Fruit fly (Drosophila melanogaster): ENCODE measurements around the gene Dop1R2.

Gene Dop1R2

dm6 chr3R:29659950-29660349 is at the start of gene Dop1R2:
Dop1R2 (minus strand) TSS chr3R:29659984.
- no peak for TF ChIP-seq Clk (GFP tag; optimal IDR thresholded peaks at IDR 0.05)
- TF ChIP-seq Hr96 (GFP tag; optimal IDR thresholded peaks at IDR 0.05): no peak
- no peak for TF ChIP-seq cnc (optimal IDR thresholded peaks at IDR 0.05)
- TF ChIP-seq bab1 (GFP tag; optimal IDR thresholded peaks at IDR 0.05): no peak
- TF ChIP-seq CG7045 (GFP tag; optimal IDR thresholded peaks at IDR 0.05): no peak
- no peak for TF ChIP-seq Crg-1 (GFP tag; optimal IDR thresholded peaks at IDR 0.05)
- no peak for TF ChIP-seq CG33017 (tag; optimal IDR thresholded peaks at IDR 0.05)
- no peak for TF ChIP-seq CG12768 (GFP tag; optimal IDR thresholded peaks at IDR 0.05)
- no peak for TF ChIP-seq tj (GFP tag; optimal IDR thresholded peaks at IDR 0.05)
- TF ChIP-seq Mnt (GFP tag; optimal IDR thresholded peaks at IDR 0.05): no peak
- no peak for TF ChIP-seq ovo (GFP tag; optimal IDR thresholded peaks at IDR 0.05)
- no peak for TF ChIP-seq kay (GFP tag; ENCODE audit: borderline replicate concordance)
- no peak for TF ChIP-seq cic (GFP tag; optimal IDR thresholded peaks at IDR 0.05)
- TF ChIP-seq CG5204 (GFP tag; optimal IDR thresholded peaks at IDR 0.05): no peak
- TF ChIP-seq CG1620 (GFP tag; optimal IDR thresholded peaks at IDR 0.05): no peak
- no peak for TF ChIP-seq CG14711 (tag; optimal IDR thresholded peaks at IDR 0.05)

dm6 chr3R:29708322-29708721 is 48.5 kb upstream of the Dop1R2 start:
- TF ChIP-seq kay (GFP tag; ENCODE audit: borderline replicate concordance) (no peak), ovo (GFP tag; optimal IDR thresholded peaks at IDR 0.05) (no peak), Crg-1 (GFP tag; optimal IDR thresholded peaks at IDR 0.05) (no peak), pad (GFP tag; optimal IDR thresholded peaks at IDR 0.05) (no peak), Hr96 (GFP tag; optimal IDR thresholded peaks at IDR 0.05) (no peak), CG7101 (tag; optimal IDR thresholded peaks at IDR 0.05) (no peak), CG7045 (GFP tag; optimal IDR thresholded peaks at IDR 0.05) (no peak), CG11617 (GFP tag; optimal IDR thresholded peaks at IDR 0.05) (no peak), cic (GFP tag; optimal IDR thresholded peaks at IDR 0.05) (no peak), CG12768 (GFP tag; optimal IDR thresholded peaks at IDR 0.05) (no peak), CG5204 (GFP tag; optimal IDR thresholded peaks at IDR 0.05) (no peak), CG33017 (tag; optimal IDR thresholded peaks at IDR 0.05) (no peak), Clk (GFP tag; optimal IDR thresholded peaks at IDR 0.05) (no peak)

- TF ChIP-seq cnc (optimal IDR thresholded peaks at IDR 0.05) (no peak), Mnt (GFP tag; optimal IDR thresholded peaks at IDR 0.05) (no peak), kay (GFP tag; ENCODE audit: borderline replicate concordance) (no peak), tj (GFP tag; optimal IDR thresholded peaks at IDR 0.05) (no peak), bab1 (GFP tag; optimal IDR thresholded peaks at IDR 0.05) (no peak), ovo (GFP tag; optimal IDR thresholded peaks at IDR 0.05) (no peak), toe (GFP tag; optimal IDR thresholded peaks at IDR 0.05) (no peak), CG12768 (GFP tag; optimal IDR thresholded peaks at IDR 0.05) (no peak), CG5204 (GFP tag; optimal IDR thresholded peaks at IDR 0.05) (no peak), cic (GFP tag; optimal IDR thresholded peaks at IDR 0.05) (no peak), CG33017 (tag; optimal IDR thresholded peaks at IDR 0.05) (no peak), Clk (GFP tag; optimal IDR thresholded peaks at IDR 0.05) (no peak)
These were observed 47.5 kb upstream of the Dop1R2 start for dm6 chr3R:29707258-29707657.

dm6 chr3R:29705789-29706303 is 46.1 kb upstream of the Dop1R2 start:
- TF ChIP-seq bab1 (GFP tag; optimal IDR thresholded peaks at IDR 0.05): no peak
- no peak for TF ChIP-seq Crg-1 (GFP tag; optimal IDR thresholded peaks at IDR 0.05)
- TF ChIP-seq CG5204 (GFP tag; optimal IDR thresholded peaks at IDR 0.05): no peak
- no peak for TF ChIP-seq Clk (GFP tag; optimal IDR thresholded peaks at IDR 0.05)
- no peak for TF ChIP-seq CG33017 (tag; optimal IDR thresholded peaks at IDR 0.05)

- no peak for TF ChIP-seq Hr96 (GFP tag; optimal IDR thresholded peaks at IDR 0.05)
- no peak for TF ChIP-seq CG7045 (GFP tag; optimal IDR thresholded peaks at IDR 0.05)
- TF ChIP-seq Crg-1 (GFP tag; optimal IDR thresholded peaks at IDR 0.05): no peak
- no peak for TF ChIP-seq CG14711 (tag; optimal IDR thresholded peaks at IDR 0.05)
- no peak for TF ChIP-seq tj (GFP tag; optimal IDR thresholded peaks at IDR 0.05)
- no peak for TF ChIP-seq CG11617 (GFP tag; optimal IDR thresholded peaks at IDR 0.05)
- no peak for TF ChIP-seq kay (GFP tag; ENCODE audit: borderline replicate concordance)
- no peak for TF ChIP-seq cnc (optimal IDR thresholded peaks at IDR 0.05)
- no peak for TF ChIP-seq CG1620 (GFP tag; optimal IDR thresholded peaks at IDR 0.05)
- TF ChIP-seq pad (GFP tag; optimal IDR thresholded peaks at IDR 0.05): no peak
- TF ChIP-seq Clk (GFP tag; optimal IDR thresholded peaks at IDR 0.05): no peak
- TF ChIP-seq cic (GFP tag; optimal IDR thresholded peaks at IDR 0.05): no peak
These were observed 44.8 kb upstream of the Dop1R2 start for dm6 chr3R:29704557-29704956.

dm6 chr3R:29701739-29702138 is 42.0 kb upstream of the Dop1R2 start:
- TF ChIP-seq pad (GFP tag; optimal IDR thresholded peaks at IDR 0.05): no peak
- TF ChIP-seq CG33017 (tag; optimal IDR thresholded peaks at IDR 0.05): no peak
- no peak for TF ChIP-seq ovo (GFP tag; optimal IDR thresholded peaks at IDR 0.05)
- TF ChIP-seq tj (GFP tag; optimal IDR thresholded peaks at IDR 0.05): no peak
- no peak for TF ChIP-seq CG5204 (GFP tag; optimal IDR thresholded peaks at IDR 0.05)

dm6 chr3R:29699220-29699619 is 39.4 kb upstream of the Dop1R2 start:
- TF ChIP-seq CG5204 (GFP tag; optimal IDR thresholded peaks at IDR 0.05): no peak
- TF ChIP-seq ovo (GFP tag; optimal IDR thresholded peaks at IDR 0.05): no peak
- TF ChIP-seq toe (GFP tag; optimal IDR thresholded peaks at IDR 0.05): no peak
- no peak for TF ChIP-seq CG1620 (GFP tag; optimal IDR thresholded peaks at IDR 0.05)
- no peak for TF ChIP-seq Mnt (GFP tag; optimal IDR thresholded peaks at IDR 0.05)
- no peak for TF ChIP-seq pad (GFP tag; optimal IDR thresholded peaks at IDR 0.05)

Data from whole organism, adult.